Fruit fly (Drosophila melanogaster) whole organism, adult: ENCODE measurements around the gene Sfp70A4.

Experiments
- CG11617 ChIP-seq: fragments of 200-800 bp; sonication (Bioruptor generic); optimal IDR thresholded peaks from 2 replicates; lab custom pipeline; 2017; ENCODE audit warnings: mild to moderate bottlenecking, missing biosample characterization, missing genetic modification reagents, missing genetic modification characterization
- CG12768 ChIP-seq: fragments of 200-800 bp; sonication (Bioruptor generic); optimal IDR thresholded peaks from 2 replicates; lab custom pipeline; 2017; ENCODE audit warnings: missing biosample characterization, missing genetic modification characterization, mild to moderate bottlenecking, moderate library complexity, missing genetic modification reagents
- CG14711 ChIP-seq: fragments of 200-800 bp; sonication (Bioruptor generic); optimal IDR thresholded peaks from 2 replicates; lab custom pipeline; 2018; ENCODE audit warnings: missing biosample characterization, mild to moderate bottlenecking, missing genetic modification characterization, moderate library complexity
- CG1620 ChIP-seq: fragments of 200-800 bp; sonication (Bioruptor generic); optimal IDR thresholded peaks from 2 replicates; lab custom pipeline; 2016; ENCODE audit warnings: missing biosample characterization, missing genetic modification characterization
- CG33017 ChIP-seq: fragments of 200-800 bp; sonication (Bioruptor generic); optimal IDR thresholded peaks from 2 replicates; lab custom pipeline; 2018; ENCODE audit warnings: missing biosample characterization, mild to moderate bottlenecking, missing genetic modification characterization, moderate library complexity
- CG5204 ChIP-seq: fragments of 200-800 bp; sonication (Bioruptor generic); optimal IDR thresholded peaks from 2 replicates; lab custom pipeline; 2016; ENCODE audit warnings: missing biosample characterization, missing genetic modification characterization
- CG7045 ChIP-seq: fragments of 200-800 bp; sonication (Bioruptor generic); optimal IDR thresholded peaks from 2 replicates; lab custom pipeline; 2017; ENCODE audit warnings: missing biosample characterization, mild to moderate bottlenecking, missing genetic modification characterization
- CG7101 ChIP-seq: fragments of 200-800 bp; sonication (Bioruptor generic); optimal IDR thresholded peaks from 2 replicates; lab custom pipeline; 2018; ENCODE audit warnings: missing biosample characterization, mild to moderate bottlenecking, missing genetic modification characterization, moderate library complexity
- Clk ChIP-seq: fragments of 200-800 bp; sonication (Bioruptor generic); optimal IDR thresholded peaks from 2 replicates; lab custom pipeline; 2017; ENCODE audit warnings: missing biosample characterization, missing genetic modification characterization
- Crg-1 ChIP-seq: fragments of 200-800 bp; sonication (Bioruptor generic); optimal IDR thresholded peaks from 2 replicates; lab custom pipeline; 2016; ENCODE audit warnings: missing biosample characterization, missing genetic modification characterization
- Hr96 ChIP-seq: fragments of 200-800 bp; sonication (Bioruptor generic); optimal IDR thresholded peaks from 2 replicates; lab custom pipeline; 2016; ENCODE audit warnings: missing biosample characterization, missing genetic modification characterization
- Mnt ChIP-seq: fragments of 200-800 bp; sonication (Bioruptor generic); optimal IDR thresholded peaks from 2 replicates; lab custom pipeline; 2016; ENCODE audit warnings: missing biosample characterization, mild to moderate bottlenecking, missing genetic modification characterization
- bab1 ChIP-seq: fragments of 200-800 bp; sonication (Bioruptor generic); optimal IDR thresholded peaks from 3 replicates; lab custom pipeline; 2019; ENCODE audit warnings: missing biosample characterization, mild to moderate bottlenecking, missing genetic modification characterization, moderate library complexity
- cic ChIP-seq: fragments of 200-800 bp; sonication (Bioruptor generic); optimal IDR thresholded peaks from 2 replicates; lab custom pipeline; 2017; ENCODE audit warnings: missing biosample characterization, mild to moderate bottlenecking, missing genetic modification characterization, moderate library complexity
- cnc ChIP-seq, 2 experiments: fragments of >200 bp; optimal IDR thresholded peaks; 2 replicates each; lab custom pipeline; 2017
- kay ChIP-seq: fragments of 200-800 bp; sonication (Bioruptor generic); peaks from one replicate; lab custom pipeline; 2016; ENCODE audit warnings: missing biosample characterization, missing genetic modification characterization, borderline replicate concordance
- ovo ChIP-seq: fragments of 200-800 bp; sonication (Bioruptor generic); optimal IDR thresholded peaks from 2 replicates; lab custom pipeline; 2016; ENCODE audit warnings: missing biosample characterization, missing genetic modification characterization
- pad ChIP-seq: fragments of 200-800 bp; sonication (Bioruptor generic); optimal IDR thresholded peaks from 3 replicates; lab custom pipeline; 2017; ENCODE audit warnings: missing biosample characterization, missing genetic modification characterization, mild to moderate bottlenecking, moderate library complexity, missing genetic modification reagents
- tj ChIP-seq: fragments of 200-800 bp; sonication (Bioruptor generic); optimal IDR thresholded peaks from 3 replicates; lab custom pipeline; 2017; ENCODE audit warnings: missing biosample characterization, mild to moderate bottlenecking, missing genetic modification characterization, moderate library complexity
- toe ChIP-seq: fragments of 200-800 bp; sonication (Bioruptor generic); optimal IDR thresholded peaks from 2 replicates; lab custom pipeline; 2016; ENCODE audit warnings: missing biosample characterization, missing genetic modification characterization

Sfp70A4 gene

DNA sequence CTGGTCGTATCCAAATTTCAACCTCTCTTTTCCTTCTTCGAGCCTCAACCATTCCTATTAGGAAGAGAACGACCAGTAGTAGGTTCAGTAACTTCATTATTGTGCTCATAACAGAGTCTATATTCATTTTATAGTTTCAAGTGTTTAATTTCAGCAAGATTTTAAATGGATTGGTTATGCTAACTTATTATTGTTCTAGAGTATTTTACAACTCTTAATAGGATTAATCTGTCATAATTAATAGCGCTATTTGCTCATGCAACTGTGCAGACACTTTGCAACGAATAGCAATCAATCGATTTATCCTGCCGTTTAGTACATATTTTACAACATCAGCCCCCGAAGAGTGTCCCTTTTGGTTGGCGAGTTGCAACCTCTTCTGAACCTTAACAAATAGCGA is at the start of gene Sfp70A4:
Gene Sfp70A4 (minus strand): TSS at position 101 of the 400 bp plus-strand sequence.
- no peak for TF ChIP-seq Hr96 (GFP tag; lab: Kevin White, UChicago)
- TF ChIP-seq kay (GFP tag; lab: Kevin White, UChicago), result no peak
- TF ChIP-seq tj (GFP tag; lab: Kevin White, UChicago), result no peak
- no peak for TF ChIP-seq Mnt (GFP tag; lab: Kevin White, UChicago)
- no peak for TF ChIP-seq CG11617
- no peak for TF ChIP-seq CG12768 (GFP tag; lab: Kevin White, UChicago)
- TF ChIP-seq Clk, result no peak
- no peak for TF ChIP-seq ovo (GFP tag; lab: Kevin White, UChicago)
- no peak for TF ChIP-seq toe (GFP tag; lab: Kevin White, UChicago)
- no peak for TF ChIP-seq CG14711 (tag; lab: Kevin White, UChicago)
- no peak for TF ChIP-seq CG5204 (GFP tag; lab: Kevin White, UChicago)
- TF ChIP-seq cic (GFP tag; lab: Kevin White, UChicago), result no peak
- no peak for TF ChIP-seq bab1
- no peak for TF ChIP-seq CG1620
- TF ChIP-seq CG7101, result no peak
- no peak for TF ChIP-seq CG33017 (tag; lab: Kevin White, UChicago)
- TF ChIP-seq pad (GFP tag; lab: Kevin White, UChicago), result no peak

DNA sequence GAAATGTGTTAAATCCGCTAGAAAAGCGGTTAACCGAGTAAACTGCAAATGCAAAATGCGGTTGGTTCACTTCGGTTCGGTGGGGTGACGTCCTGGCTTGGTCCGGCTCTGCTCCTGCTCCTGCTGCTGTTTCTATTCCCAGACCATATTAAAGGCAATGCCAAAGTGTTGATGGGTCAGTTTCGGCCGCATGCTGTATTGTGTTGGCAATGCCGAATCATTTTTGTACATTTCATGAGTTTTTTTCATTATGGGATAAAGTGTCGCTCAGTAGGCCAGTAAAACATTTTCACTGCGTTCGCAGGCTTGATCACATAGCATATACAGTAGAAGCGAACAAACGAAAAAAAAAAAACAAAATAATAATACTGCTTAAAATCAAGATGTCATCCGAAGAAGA is 32.2 kb upstream of the Sfp70A4 start, which contains the start of gene CG14113:
Gene CG14113 (plus strand): TSS at position 301 of the 400 bp plus-strand sequence.
- TF ChIP-seq cic (GFP tag; lab: Kevin White, UChicago), result no peak
- TF ChIP-seq pad (GFP tag; lab: Kevin White, UChicago), result no peak

DNA sequence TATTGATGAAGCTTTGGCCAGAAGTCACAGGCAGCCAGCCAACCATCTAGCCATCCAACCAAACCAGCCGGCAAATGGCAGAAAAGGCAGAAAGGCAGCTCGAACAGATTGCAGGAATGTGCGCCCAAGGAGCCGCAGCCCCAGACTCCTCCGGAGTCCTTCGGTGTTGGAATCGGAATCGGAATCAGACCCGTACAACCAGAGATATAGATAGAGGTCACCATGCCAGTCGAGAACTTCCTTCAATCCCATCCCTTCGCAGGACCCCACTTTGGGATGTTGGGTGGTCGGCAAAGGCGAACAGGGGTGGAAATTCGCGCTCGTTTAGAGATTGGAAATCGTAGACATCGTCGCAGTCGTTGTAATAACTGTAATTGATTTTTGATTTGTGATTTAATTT is 15.6 kb upstream of the Sfp70A4 start:
- TF ChIP-seq kay (GFP tag; lab: Kevin White, UChicago), result no peak

DNA sequence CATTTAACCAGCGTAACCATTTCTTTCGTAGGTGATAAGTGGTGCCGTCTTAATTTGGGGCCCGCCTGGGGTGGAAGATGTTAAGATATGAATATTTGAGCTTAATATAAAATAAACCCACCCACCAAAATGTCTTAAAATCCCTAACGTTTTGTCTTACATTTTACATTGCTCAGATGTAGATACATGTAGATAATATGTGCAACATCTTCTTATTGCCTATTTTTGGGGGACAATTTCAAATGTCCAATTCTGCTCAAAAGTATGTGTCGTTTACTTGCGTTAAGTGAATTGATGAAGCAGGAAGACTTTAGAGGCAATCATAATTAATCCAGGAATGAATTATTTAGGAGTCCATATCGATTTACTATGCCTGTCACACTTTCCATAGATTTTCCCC is 5.1 kb upstream of the Sfp70A4 start:
- no peak for TF ChIP-seq CG1620
- TF ChIP-seq bab1, result no peak
- no peak for TF ChIP-seq CG7101
- no peak for TF ChIP-seq CG33017 (tag; lab: Kevin White, UChicago)
- TF ChIP-seq Mnt (GFP tag; lab: Kevin White, UChicago), result no peak
- TF ChIP-seq CG7045 (GFP tag; lab: Kevin White, UChicago), result no peak
- TF ChIP-seq Crg-1, result no peak
- TF ChIP-seq pad (GFP tag; lab: Kevin White, UChicago), result no peak
- no peak for TF ChIP-seq tj (GFP tag; lab: Kevin White, UChicago)
- TF ChIP-seq CG14711 (tag; lab: Kevin White, UChicago), result no peak
- no peak for TF ChIP-seq CG11617
- TF ChIP-seq cnc (optimal IDR thresholded peaks at IDR 0.05; lab: Kevin White, UChicago), result no peak
- TF ChIP-seq CG12768 (GFP tag; lab: Kevin White, UChicago), result no peak
- TF ChIP-seq toe (GFP tag; lab: Kevin White, UChicago), result no peak
- TF ChIP-seq Hr96 (GFP tag; lab: Kevin White, UChicago), result no peak
- no peak for TF ChIP-seq cic (GFP tag; lab: Kevin White, UChicago)
- TF ChIP-seq kay (GFP tag; lab: Kevin White, UChicago), result no peak

DNA sequence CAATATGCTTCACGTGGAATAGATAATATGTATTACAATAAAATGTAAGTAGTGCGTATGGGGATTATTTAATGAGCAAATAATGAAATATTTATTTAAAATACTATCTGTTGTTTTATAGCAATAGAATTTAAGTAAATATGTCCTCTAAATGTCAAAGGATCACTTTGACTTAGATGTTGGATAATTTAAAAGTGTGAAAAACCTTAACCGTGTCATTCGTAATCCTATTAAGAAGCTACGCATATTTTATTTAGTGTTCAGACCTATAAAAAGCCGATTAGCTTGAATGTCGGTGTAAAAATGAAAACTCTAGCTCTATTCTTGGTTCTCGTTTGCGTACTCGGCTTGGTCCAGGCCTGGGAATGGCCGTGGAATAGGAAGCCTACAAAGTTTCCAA is 4.7 kb upstream of the Sfp70A4 start, which contains the start of gene SP:
Gene SP (plus strand): TSS at position 301 of the 400 bp plus-strand sequence.
- TF ChIP-seq CG12768 (GFP tag; lab: Kevin White, UChicago), result no peak
- TF ChIP-seq ovo (GFP tag; lab: Kevin White, UChicago), result no peak

DNA sequence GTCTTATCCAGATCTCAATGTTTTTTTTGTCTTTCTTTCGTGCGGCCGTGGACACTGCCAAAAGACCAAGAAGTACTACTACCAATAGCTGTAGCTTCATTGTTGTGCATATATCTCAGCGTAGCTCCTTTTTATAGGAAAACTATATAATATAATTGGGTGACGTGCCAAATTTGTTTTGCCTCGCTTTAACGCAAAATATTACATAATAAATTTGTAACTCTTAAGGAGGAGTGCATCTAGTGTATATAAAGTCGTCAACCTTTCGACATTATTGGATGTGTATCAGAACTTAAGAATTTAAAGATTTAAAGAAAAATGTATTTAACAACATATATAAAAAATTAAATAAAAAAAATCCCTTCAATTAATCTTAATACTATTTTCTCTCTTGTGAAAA is 3.4 kb upstream of the Sfp70A4 start, which contains the start of gene CG43147:
Gene CG43147 (minus strand): TSS at position 101 of the 400 bp plus-strand sequence.
- TF ChIP-seq CG7101 (no peak), cnc (optimal IDR thresholded peaks at IDR 0.05; lab: Kevin White, UChicago) (no peak), CG12768 (GFP tag; lab: Kevin White, UChicago) (no peak), cic (GFP tag; lab: Kevin White, UChicago) (no peak), kay (GFP tag; lab: Kevin White, UChicago) (no peak), pad (GFP tag; lab: Kevin White, UChicago) (no peak), Hr96 (GFP tag; lab: Kevin White, UChicago) (no peak), Crg-1 (no peak), CG14711 (tag; lab: Kevin White, UChicago) (no peak), tj (GFP tag; lab: Kevin White, UChicago) (no peak), CG11617 (no peak), CG1620 (no peak), CG7045 (GFP tag; lab: Kevin White, UChicago) (no peak), CG33017 (tag; lab: Kevin White, UChicago) (no peak)

DNA sequence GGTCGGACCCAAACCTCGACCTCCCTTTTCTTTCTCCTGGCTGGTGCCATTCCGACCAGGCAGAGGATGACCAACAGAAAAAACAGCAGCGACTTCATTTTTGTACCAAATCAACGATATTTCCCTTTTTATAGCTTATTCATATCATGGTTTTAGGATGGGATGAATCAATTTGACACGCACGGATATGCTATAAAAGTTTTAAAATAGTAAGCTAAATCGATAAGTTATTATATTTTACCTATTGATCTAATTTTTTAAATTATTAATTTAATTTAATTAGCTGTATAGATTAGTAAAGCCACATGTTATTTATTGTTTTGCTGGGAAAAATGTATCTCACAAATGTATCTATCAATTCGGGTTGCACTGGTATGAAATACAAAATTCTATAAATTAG is 2.3 kb upstream of the Sfp70A4 start, which contains the start of gene CG42481:
Gene CG42481 (minus strand): TSS at position 101 of the 400 bp plus-strand sequence.
- no peak for TF ChIP-seq CG12768 (GFP tag; lab: Kevin White, UChicago)
- TF ChIP-seq CG1620, result no peak
- TF ChIP-seq Hr96 (GFP tag; lab: Kevin White, UChicago), result no peak
- TF ChIP-seq CG11617, result no peak
- no peak for TF ChIP-seq CG14711 (tag; lab: Kevin White, UChicago)
- TF ChIP-seq toe (GFP tag; lab: Kevin White, UChicago), result no peak
